Fruit fly (Drosophila melanogaster): ENCODE measurements around the gene CG32407.

CG32407 gene

dm6 chr3L:5922005-5922685, at the start of gene CG32407:
Gene CG32407 (plus strand): TSS chr3L:5922055.
- TF ChIP-seq CG33017 (tag; optimal IDR thresholded peaks at IDR 0.05) = no peak
- TF ChIP-seq Mnt (GFP tag; optimal IDR thresholded peaks at IDR 0.05) = peak; percentile 71
- peak; percentile 45 for TF ChIP-seq CG12768 (GFP tag; optimal IDR thresholded peaks at IDR 0.05)
- TF ChIP-seq cnc (optimal IDR thresholded peaks at IDR 0.05) = no peak
- peak; percentile 13 for TF ChIP-seq CG11617 (GFP tag; optimal IDR thresholded peaks at IDR 0.05)
- TF ChIP-seq toe (GFP tag; optimal IDR thresholded peaks at IDR 0.05) = peak; percentile 8
- peak; percentile 6 for TF ChIP-seq CG7045 (GFP tag; optimal IDR thresholded peaks at IDR 0.05)
- TF ChIP-seq CG5204 (GFP tag; optimal IDR thresholded peaks at IDR 0.05) = no peak
- TF ChIP-seq bab1 (GFP tag; optimal IDR thresholded peaks at IDR 0.05) = no peak
- peak; percentile 64 for TF ChIP-seq pad (GFP tag; optimal IDR thresholded peaks at IDR 0.05)
- TF ChIP-seq kay (GFP tag; ENCODE audit: borderline replicate concordance) = no peak
- TF ChIP-seq Hr96 (GFP tag; optimal IDR thresholded peaks at IDR 0.05) = peak; percentile 53
- peak; percentile 59 for TF ChIP-seq cic (GFP tag; optimal IDR thresholded peaks at IDR 0.05)
- no peak for TF ChIP-seq Clk (GFP tag; optimal IDR thresholded peaks at IDR 0.05)
- peak; percentile 36 for TF ChIP-seq Crg-1 (GFP tag; optimal IDR thresholded peaks at IDR 0.05)
- TF ChIP-seq CG14711 (tag; optimal IDR thresholded peaks at IDR 0.05) = no peak
- TF ChIP-seq tj (GFP tag; optimal IDR thresholded peaks at IDR 0.05) = no peak
- peak; percentile 24 for TF ChIP-seq ovo (GFP tag; optimal IDR thresholded peaks at IDR 0.05)
- TF ChIP-seq CG1620 (GFP tag; optimal IDR thresholded peaks at IDR 0.05) = no peak
- peak; percentile 23 for TF ChIP-seq CG7101 (tag; optimal IDR thresholded peaks at IDR 0.05)

- TF ChIP-seq Clk (GFP tag; optimal IDR thresholded peaks at IDR 0.05) (no peak), bab1 (GFP tag; optimal IDR thresholded peaks at IDR 0.05) (no peak), tj (GFP tag; optimal IDR thresholded peaks at IDR 0.05) (no peak), CG1620 (GFP tag; optimal IDR thresholded peaks at IDR 0.05) (no peak), cnc (optimal IDR thresholded peaks at IDR 0.05) (no peak), Crg-1 (GFP tag; optimal IDR thresholded peaks at IDR 0.05) (no peak), kay (GFP tag; ENCODE audit: borderline replicate concordance) (no peak), CG14711 (tag; optimal IDR thresholded peaks at IDR 0.05) (no peak), CG7045 (GFP tag; optimal IDR thresholded peaks at IDR 0.05) (no peak), toe (GFP tag; optimal IDR thresholded peaks at IDR 0.05) (no peak), CG11617 (GFP tag; optimal IDR thresholded peaks at IDR 0.05) (no peak), Mnt (GFP tag; optimal IDR thresholded peaks at IDR 0.05) (no peak), ovo (GFP tag; optimal IDR thresholded peaks at IDR 0.05) (no peak), CG12768 (GFP tag; optimal IDR thresholded peaks at IDR 0.05) (no peak), pad (GFP tag; optimal IDR thresholded peaks at IDR 0.05) (no peak), Hr96 (GFP tag; optimal IDR thresholded peaks at IDR 0.05) (no peak), cic (GFP tag; optimal IDR thresholded peaks at IDR 0.05) (no peak), CG7101 (tag; optimal IDR thresholded peaks at IDR 0.05) (no peak), CG33017 (tag; optimal IDR thresholded peaks at IDR 0.05) (no peak), CG5204 (GFP tag; optimal IDR thresholded peaks at IDR 0.05) (no peak)
Measured at dm6 chr3L:5873011-5873410, 48.8 kb upstream of the CG32407 start, which contains the start of gene CG18586. Gene CG18586 (plus strand): TSS chr3L:5873311.

- no peak for TF ChIP-seq CG7045 (GFP tag; optimal IDR thresholded peaks at IDR 0.05)
- TF ChIP-seq ovo (GFP tag; optimal IDR thresholded peaks at IDR 0.05) = no peak
- TF ChIP-seq CG12768 (GFP tag; optimal IDR thresholded peaks at IDR 0.05) = no peak
- no peak for TF ChIP-seq kay (GFP tag; ENCODE audit: borderline replicate concordance)
- TF ChIP-seq tj (GFP tag; optimal IDR thresholded peaks at IDR 0.05) = no peak
- TF ChIP-seq Mnt (GFP tag; optimal IDR thresholded peaks at IDR 0.05) = no peak
- TF ChIP-seq CG14711 (tag; optimal IDR thresholded peaks at IDR 0.05) = no peak
- TF ChIP-seq CG33017 (tag; optimal IDR thresholded peaks at IDR 0.05) = no peak
- TF ChIP-seq CG7101 (tag; optimal IDR thresholded peaks at IDR 0.05) = no peak
- no peak for TF ChIP-seq CG1620 (GFP tag; optimal IDR thresholded peaks at IDR 0.05)
- no peak for TF ChIP-seq Hr96 (GFP tag; optimal IDR thresholded peaks at IDR 0.05)
- TF ChIP-seq CG11617 (GFP tag; optimal IDR thresholded peaks at IDR 0.05) = no peak
- no peak for TF ChIP-seq toe (GFP tag; optimal IDR thresholded peaks at IDR 0.05)
- no peak for TF ChIP-seq Clk (GFP tag; optimal IDR thresholded peaks at IDR 0.05)
- no peak for TF ChIP-seq bab1 (GFP tag; optimal IDR thresholded peaks at IDR 0.05)
- no peak for TF ChIP-seq CG5204 (GFP tag; optimal IDR thresholded peaks at IDR 0.05)
- no peak for TF ChIP-seq pad (GFP tag; optimal IDR thresholded peaks at IDR 0.05)
- TF ChIP-seq cic (GFP tag; optimal IDR thresholded peaks at IDR 0.05) = no peak
- no peak for TF ChIP-seq cnc (optimal IDR thresholded peaks at IDR 0.05)
Measured at dm6 chr3L:5878734-5879291, 43.0 kb upstream of the CG32407 start.

- TF ChIP-seq CG14711 (tag; optimal IDR thresholded peaks at IDR 0.05) (no peak), cnc (optimal IDR thresholded peaks at IDR 0.05) (no peak), Mnt (GFP tag; optimal IDR thresholded peaks at IDR 0.05) (no peak), toe (GFP tag; optimal IDR thresholded peaks at IDR 0.05) (no peak), CG11617 (GFP tag; optimal IDR thresholded peaks at IDR 0.05) (no peak), CG12768 (GFP tag; optimal IDR thresholded peaks at IDR 0.05) (no peak), ovo (GFP tag; optimal IDR thresholded peaks at IDR 0.05) (no peak), tj (GFP tag; optimal IDR thresholded peaks at IDR 0.05) (no peak), CG7101 (tag; optimal IDR thresholded peaks at IDR 0.05) (no peak), cic (GFP tag; optimal IDR thresholded peaks at IDR 0.05) (no peak), Hr96 (GFP tag; optimal IDR thresholded peaks at IDR 0.05) (no peak), CG5204 (GFP tag; optimal IDR thresholded peaks at IDR 0.05) (no peak)
Measured at dm6 chr3L:5881310-5882208, 40.3 kb upstream of the CG32407 start.

- TF ChIP-seq CG7045 (GFP tag; optimal IDR thresholded peaks at IDR 0.05) (no peak), Clk (GFP tag; optimal IDR thresholded peaks at IDR 0.05) (no peak), tj (GFP tag; optimal IDR thresholded peaks at IDR 0.05) (no peak)
Measured at dm6 chr3L:5882209-5882403, 39.7 kb upstream of the CG32407 start, which contains the start of gene CG13287. Gene CG13287 (plus strand): TSS chr3L:5882304.

Data from whole organism, adult.